Worm (Caenorhabditis elegans) whole organism, L4 larva: ENCODE results near the gene F41C3.2.
"Not testable (repeated sequence)": the region's sequence is repeated elsewhere in the genome, so short reads cannot be mapped to it uniquely, and the experiment has no call there.

Experiments
- F49E8.2 ChIP-seq: sonication (generic microtip); optimal IDR thresholded peaks from 2 replicates; lab custom pipeline; 2016; ENCODE audit warnings: missing compliant biosample characterization, mild to moderate bottlenecking, missing genetic modification characterization, borderline replicate concordance
- T26A8.4 ChIP-seq: fragments of 200-800 bp; sonication (Bioruptor generic); IDR thresholded peaks from 2 replicates; pipeline ENCODE4 v1.3.6; 2022; ENCODE audit warnings: missing genetic modification characterization, missing compliant biosample characterization
- Y105C5A.15 ChIP-seq: fragments of 200-800 bp; sonication (Bioruptor generic); IDR thresholded peaks from 2 replicates; pipeline ENCODE4 v1.3.6; 2022; ENCODE audit warnings: missing genetic modification characterization, missing compliant biosample characterization
- Y5F2A.4 ChIP-seq: fragments of 200-800 bp; sonication (Bioruptor generic); optimal IDR thresholded peaks from 2 replicates; lab custom pipeline; 2018; ENCODE audit warnings: mild to moderate bottlenecking, missing genetic modification characterization, missing compliant biosample characterization
- Y75B8A.6 ChIP-seq: fragments of 200-800 bp; sonication (Bioruptor generic); IDR thresholded peaks from 2 replicates; pipeline ENCODE4 v1.3.6; 2022; ENCODE audit warnings: missing genetic modification reagents, missing genetic modification characterization, missing compliant biosample characterization
- ZK337.2 ChIP-seq: fragments of 200-800 bp; sonication (Bioruptor generic); IDR thresholded peaks from 2 replicates; pipeline ENCODE4 v1.3.6; 2022; ENCODE audit warnings: missing genetic modification reagents, missing genetic modification characterization, missing compliant biosample characterization
- aha-1 ChIP-seq: fragments of 150-350 bp; peaks from one replicate; lab custom pipeline; 2014; ENCODE audit warnings: missing biosample characterization, missing genetic modification characterization
- ceh-20 ChIP-seq: fragments of 200-800 bp; sonication (Bioruptor generic); IDR thresholded peaks from 2 replicates; pipeline ENCODE4 v1.3.6; 2022; ENCODE audit warnings: missing genetic modification reagents, missing genetic modification characterization, missing compliant biosample characterization
- ceh-28 ChIP-seq: fragments of 150-350 bp; optimal IDR thresholded peaks from 2 replicates; lab custom pipeline; 2014; ENCODE audit warnings: missing biosample characterization, missing genetic modification reagents, missing genetic modification characterization
- ces-1 ChIP-seq: fragments of 150-350 bp; sonication (generic microtip); optimal IDR thresholded peaks from 4 replicates; lab custom pipeline; 2014; ENCODE audit warnings: missing biosample characterization, missing genetic modification reagents, missing genetic modification characterization
- daf-16 ChIP-seq, 3 experiments: sonication (generic microtip); optimal IDR thresholded peaks; 2 replicates each; lab custom pipeline; 2016 to 2017; ENCODE audit warnings: missing genetic modification characterization in 3 of 3, missing genetic modification reagents in 3 of 3, mild to moderate bottlenecking in 2 of 3, missing compliant biosample characterization in 2 of 3, missing biosample characterization in 1 of 3, moderate library complexity in 1 of 3
- daf-19 ChIP-seq: fragments of 200-800 bp; sonication (Bioruptor generic); conservative IDR thresholded peaks from 2 replicates; pipeline ENCODE4 v1.3.6; 2022; ENCODE audit warnings: missing genetic modification characterization, missing compliant biosample characterization
- dmd-6 ChIP-seq: fragments of 200-800 bp; sonication (Bioruptor generic); IDR thresholded peaks from 2 replicates; pipeline ENCODE4 v1.3.6; 2022; ENCODE audit warnings: missing genetic modification reagents, missing genetic modification characterization, missing compliant biosample characterization
- dpl-1 ChIP-seq: fragments of 150-350 bp; optimal IDR thresholded peaks from 2 replicates; lab custom pipeline; 2014; ENCODE audit warnings: missing biosample characterization, missing genetic modification reagents, missing genetic modification characterization
- dve-1 ChIP-seq: sonication (generic microtip); optimal IDR thresholded peaks from 2 replicates; lab custom pipeline; 2017; ENCODE audit warnings: antibody characterized with exemption, mild to moderate bottlenecking, missing genetic modification characterization, missing compliant biosample characterization; ENCODE audit not compliant: insufficient read depth
- egl-27 ChIP-seq: sonication (generic microtip); optimal IDR thresholded peaks from 3 replicates; lab custom pipeline; 2017; ENCODE audit warnings: missing biosample characterization, missing genetic modification reagents, missing genetic modification characterization
- fkh-10 ChIP-seq: fragments of 150-350 bp; optimal IDR thresholded peaks from 2 replicates; lab custom pipeline; 2014; ENCODE audit warnings: missing biosample characterization, missing genetic modification reagents, missing genetic modification characterization
- hif-1 ChIP-seq, 2 experiments: sonication (generic microtip); optimal IDR thresholded peaks; 2 replicates each; lab custom pipeline; 2016 to 2017; ENCODE audit warnings: missing compliant biosample characterization in 2 of 2, missing genetic modification characterization in 2 of 2, missing genetic modification reagents in 2 of 2, missing genotype in 2 of 2, mild to moderate bottlenecking in 1 of 2
- hlh-11 ChIP-seq: fragments of 200-800 bp; sonication (Bioruptor generic); optimal IDR thresholded peaks from 2 replicates; lab custom pipeline; 2018; ENCODE audit warnings: mild to moderate bottlenecking, missing genetic modification characterization, missing compliant biosample characterization
- hmg-1.1 ChIP-seq: fragments of 200-800 bp; sonication (Bioruptor generic); IDR thresholded peaks from 2 replicates; pipeline ENCODE4 v1.3.6; 2022; ENCODE audit warnings: missing genetic modification reagents, missing genetic modification characterization, missing compliant biosample characterization
- lin-1 ChIP-seq: fragments of 200-800 bp; sonication (Bioruptor generic); IDR thresholded peaks from 2 replicates; pipeline ENCODE4 v1.3.6; 2022; ENCODE audit warnings: missing genetic modification reagents, missing genetic modification characterization, missing compliant biosample characterization
- lin-13 ChIP-seq: fragments of 150-350 bp; optimal IDR thresholded peaks from 2 replicates; lab custom pipeline; 2014; ENCODE audit warnings: missing biosample characterization, missing genetic modification reagents, missing genetic modification characterization
- lin-29 ChIP-seq: fragments of 200-800 bp; sonication (Bioruptor generic); IDR thresholded peaks from 2 replicates; pipeline ENCODE4 v1.3.6; 2022; ENCODE audit warnings: missing genetic modification reagents, missing genetic modification characterization, missing compliant biosample characterization
- lin-38 ChIP-seq: fragments of 200-800 bp; sonication (Bioruptor generic); IDR thresholded peaks from 2 replicates; pipeline ENCODE4 v1.3.6; 2022; ENCODE audit warnings: missing genetic modification reagents, missing genetic modification characterization, missing compliant biosample characterization
- lir-3 ChIP-seq: sonication (generic microtip); optimal IDR thresholded peaks from 2 replicates; lab custom pipeline; 2016; ENCODE audit warnings: mild to moderate bottlenecking, missing genetic modification characterization, missing compliant biosample characterization
- lsy-2 ChIP-seq, 2 experiments: fragments of 150-350 bp in 1 of 2; sonication (generic microtip) in 1 of 2; optimal IDR thresholded peaks; 2 replicates each; lab custom pipeline; 2014 to 2017; ENCODE audit warnings: missing biosample characterization in 2 of 2, missing genetic modification characterization in 2 of 2
- mep-1 ChIP-seq: fragments of 150-350 bp; sonication (generic microtip); optimal IDR thresholded peaks from 3 replicates; lab custom pipeline; 2014; ENCODE audit warnings: missing biosample characterization, missing genetic modification characterization
- mes-2 ChIP-seq: sonication (generic microtip); optimal IDR thresholded peaks from 2 replicates; lab custom pipeline; 2016; ENCODE audit warnings: missing genotype, mild to moderate bottlenecking, missing genetic modification characterization, missing compliant biosample characterization; ENCODE audit not compliant: poor library complexity, severe bottlenecking
- mxl-3 ChIP-seq: fragments of 200-800 bp; sonication (Bioruptor generic); optimal IDR thresholded peaks from 2 replicates; lab custom pipeline; 2018; ENCODE audit warnings: mild to moderate bottlenecking, missing genetic modification characterization, missing compliant biosample characterization
- nhr-10 ChIP-seq: fragments of 150-350 bp; optimal IDR thresholded peaks from 2 replicates; lab custom pipeline; 2014; ENCODE audit warnings: missing biosample characterization, missing genetic modification characterization
- nhr-11 ChIP-seq: fragments of 150-350 bp; optimal IDR thresholded peaks from 2 replicates; lab custom pipeline; 2014; ENCODE audit warnings: missing biosample characterization, missing genetic modification characterization
- nhr-28 ChIP-seq: fragments of 150-350 bp; optimal IDR thresholded peaks from 2 replicates; lab custom pipeline; 2014; ENCODE audit warnings: missing biosample characterization, missing genetic modification characterization
- nhr-77 ChIP-seq: fragments of 150-350 bp; optimal IDR thresholded peaks from 2 replicates; lab custom pipeline; 2014; ENCODE audit warnings: missing biosample characterization, missing genetic modification characterization
- pha-4 ChIP-seq, 2 experiments: fragments of 150-350 bp in 1 of 2; fragments of 200-800 bp in 1 of 2; sonication (Bioruptor generic) in 1 of 2; IDR thresholded peaks in 1 of 2; optimal IDR thresholded peaks in 1 of 2; 2 replicates each; pipeline versions ENCODE4 v1.3.6 to Lab custom; 2014 to 2022; ENCODE audit warnings: missing genetic modification characterization in 2 of 2, missing genetic modification reagents in 2 of 2, missing biosample characterization in 1 of 2, missing compliant biosample characterization in 1 of 2
- pqm-1 ChIP-seq: sonication (generic microtip); optimal IDR thresholded peaks from 2 replicates; lab custom pipeline; 2017; ENCODE audit warnings: missing biosample characterization, missing genetic modification characterization
- saeg-2 ChIP-seq: fragments of 200-800 bp; sonication (Bioruptor generic); IDR thresholded peaks from 2 replicates; pipeline ENCODE4 v1.3.6; 2022; ENCODE audit warnings: missing genetic modification reagents, missing genetic modification characterization, missing compliant biosample characterization
- sdz-12 ChIP-seq: fragments of 200-800 bp; sonication (Bioruptor generic); optimal IDR thresholded peaks from 2 replicates; lab custom pipeline; 2018; ENCODE audit warnings: mild to moderate bottlenecking, missing genetic modification characterization, missing compliant biosample characterization
- set-16 ChIP-seq: fragments of 200-800 bp; sonication (Bioruptor generic); IDR thresholded peaks from 2 replicates; pipeline ENCODE4 v1.3.6; 2022; ENCODE audit warnings: missing genetic modification reagents, missing genetic modification characterization, missing compliant biosample characterization
- snpc-4 ChIP-seq: fragments of 150-350 bp; optimal IDR thresholded peaks from 2 replicates; lab custom pipeline; 2014; ENCODE audit warnings: missing biosample characterization, missing genetic modification characterization
- spr-1 ChIP-seq: sonication (generic microtip); optimal IDR thresholded peaks from 2 replicates; lab custom pipeline; 2016; ENCODE audit warnings: mild to moderate bottlenecking, missing genetic modification characterization, missing compliant biosample characterization
- tag-97 ChIP-seq: fragments of 200-800 bp; sonication (Bioruptor generic); IDR thresholded peaks from 2 replicates; pipeline ENCODE4 v1.3.6; 2022; ENCODE audit warnings: missing genetic modification characterization, missing compliant biosample characterization
- unc-130 ChIP-seq: sonication (generic microtip); optimal IDR thresholded peaks from 2 replicates; lab custom pipeline; 2016; ENCODE audit warnings: missing genetic modification reagents, missing genetic modification characterization, missing compliant biosample characterization
- unc-39 ChIP-seq: sonication (generic microtip); optimal IDR thresholded peaks from 2 replicates; lab custom pipeline; 2017; ENCODE audit warnings: missing biosample characterization, missing genetic modification characterization

Gene F41C3.2

DNA sequence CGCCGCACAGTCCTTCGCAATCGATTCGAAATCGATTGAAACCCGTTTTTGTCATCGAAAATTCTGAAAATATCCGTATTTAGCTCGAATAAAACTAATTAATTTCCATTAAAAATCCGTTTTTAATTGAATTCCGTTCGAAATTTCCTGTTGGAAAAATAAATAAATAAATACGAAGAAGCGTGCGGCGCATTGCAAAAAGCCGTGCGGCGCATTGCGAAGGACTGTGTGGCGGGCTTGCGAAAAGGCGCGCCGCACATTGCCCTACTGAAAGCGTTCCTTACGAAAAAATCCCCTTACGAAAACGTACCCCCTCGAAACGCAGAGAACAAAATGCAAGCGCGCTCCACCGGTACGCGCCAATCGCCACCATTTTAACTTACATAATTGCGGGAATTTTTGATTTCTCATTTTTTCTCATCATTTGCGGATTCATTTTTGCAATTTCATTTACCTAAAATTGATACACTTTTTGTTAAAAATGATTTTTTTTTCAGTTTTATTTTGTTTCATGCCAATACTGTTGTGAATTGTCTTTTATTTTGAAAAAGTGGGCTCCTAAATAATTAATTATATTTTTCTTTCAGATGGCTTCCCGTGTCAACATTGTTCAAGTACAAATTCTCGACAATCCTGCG, 48.2 kb upstream of the F41C3.2 start, which contains the start of gene unc-85 (continued):
- TF ChIP-seq lin-1 (GFP tag; lab: Robert Waterston, UW) (peak; percentile 88), nhr-77 (tag; lab: Kevin White, UChicago) (peak; percentile 23), lin-29 (peak; percentile 65; the same call in 1 of the 2 replicates), F49E8.2 (tag; lab: Kevin White, UChicago) (peak; percentile 60), ceh-20 (GFP tag; lab: Robert Waterston, UW) (peak; percentile 90), Y75B8A.6 (GFP tag; lab: Robert Waterston, UW) (peak; percentile 89), pha-4 (GFP tag; IDR thresholded peaks at IDR 0.05; lab: Robert Waterston, UW) (peak; percentile 90), set-16 (peak; percentile 79), ceh-28 (peak; percentile 2), hif-1 (tag; optimal IDR thresholded peaks at IDR 0.05; lab: Kevin White, UChicago) (peak in 1 of 2 experiments; percentile 61)
- TF ChIP-seq pha-4 (tag; optimal IDR thresholded peaks at IDR 0.05; lab: Kevin White, UChicago) = not testable (repeated sequence)

DNA sequence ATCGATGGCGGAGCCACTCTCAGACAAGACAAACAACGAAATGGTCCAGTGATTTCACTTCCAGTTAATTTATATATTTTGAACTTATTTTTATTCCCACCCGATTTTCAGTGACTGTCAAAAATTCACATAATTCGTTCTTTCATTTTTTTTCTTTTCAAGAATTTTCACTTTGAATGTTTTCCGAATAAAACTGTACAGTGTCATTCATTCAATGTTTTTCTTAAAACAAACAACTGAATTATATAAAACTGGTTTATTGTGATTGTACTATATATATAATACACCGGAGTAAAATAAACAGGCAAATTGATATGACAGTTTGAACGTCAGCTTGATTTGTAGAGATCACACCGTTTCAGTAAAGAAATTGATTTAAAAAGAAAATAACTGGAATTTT, 46.8 kb upstream of the F41C3.2 start:
- TF ChIP-seq hlh-11 (tag; lab: Kevin White, UChicago) = no peak
- peak; percentile 7 for TF ChIP-seq mep-1 (tag; lab: Kevin White, UChicago)
- TF ChIP-seq dve-1 (tag; lab: Kevin White, UChicago) = no peak
- no peak for TF ChIP-seq saeg-2 (GFP tag; lab: Robert Waterston, UW)
- TF ChIP-seq spr-1 (tag; lab: Kevin White, UChicago) = no peak
- no peak for TF ChIP-seq lsy-2 (tag; optimal IDR thresholded peaks at IDR 0.05; lab: Kevin White, UChicago)
- TF ChIP-seq daf-19 (GFP tag; lab: Robert Waterston, UW) = no peak
- TF ChIP-seq Y5F2A.4 (GFP tag; lab: Kevin White, UChicago) = no peak
- peak; percentile 7 for TF ChIP-seq unc-130 (GFP tag; lab: Kevin White, UChicago)
- no peak for TF ChIP-seq fkh-10 (GFP tag; lab: Kevin White, UChicago)
- TF ChIP-seq unc-39 (tag; lab: Kevin White, UChicago) = no peak
- peak; percentile 61 for TF ChIP-seq lin-38 (GFP tag; lab: Robert Waterston, UW)
- TF ChIP-seq ces-1 = no peak
- TF ChIP-seq egl-27 (tag; lab: Kevin White, UChicago) = no peak
- no peak for TF ChIP-seq dpl-1 (GFP tag; lab: Kevin White, UChicago)
- no peak for TF ChIP-seq lir-3
- no peak for TF ChIP-seq mxl-3 (GFP tag; lab: Kevin White, UChicago)
- no peak for TF ChIP-seq snpc-4 (tag; lab: Kevin White, UChicago)
- no peak for TF ChIP-seq ZK337.2 (GFP tag; lab: Robert Waterston, UW)
- TF ChIP-seq set-16 = no peak
- peak; percentile 9 for TF ChIP-seq F49E8.2 (tag; lab: Kevin White, UChicago)
- no peak for TF ChIP-seq Y105C5A.15 (GFP tag; lab: Robert Waterston, UW)
- TF ChIP-seq lin-1 (GFP tag; lab: Robert Waterston, UW) = no peak
- TF ChIP-seq, all 104 proteins: peak for 4

DNA sequence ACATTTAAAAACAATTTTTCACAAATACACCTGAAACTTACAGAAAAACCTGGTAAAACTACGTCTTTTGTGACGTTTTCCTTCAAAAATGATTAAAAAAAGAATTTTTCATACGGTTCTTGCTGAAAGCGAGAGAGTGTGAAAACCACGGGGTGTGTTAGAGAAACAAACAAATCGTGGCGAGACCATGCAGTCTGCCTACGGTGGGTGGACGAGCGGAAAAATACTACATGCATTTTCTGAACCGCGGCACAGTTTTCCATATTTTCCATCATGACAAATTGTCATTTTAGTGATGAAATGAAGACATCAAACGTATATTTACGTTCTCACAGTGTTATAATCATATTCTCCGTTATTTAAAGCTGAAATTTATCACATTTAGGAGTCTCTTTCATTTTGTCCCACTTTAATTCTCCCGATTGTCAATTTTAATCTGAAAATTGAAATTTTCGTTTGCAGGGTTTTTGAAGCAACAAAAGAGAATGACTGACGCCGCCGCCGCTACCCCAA, 43.4 kb upstream of the F41C3.2 start, which contains the start of the genes F10G7.9 and tsn-1:
TSS of gene F10G7.9 (minus strand) at position 127 of the 513 bp plus-strand sequence.
TSS of gene tsn-1 (plus strand) at position 463 of the 513 bp plus-strand sequence.
- peak; percentile 5 for TF ChIP-seq fkh-10 (GFP tag; lab: Kevin White, UChicago)
- TF ChIP-seq daf-16 (GFP tag; optimal IDR thresholded peaks at IDR 0.05; lab: Kevin White, UChicago) = no peak
- peak; percentile 21 for TF ChIP-seq daf-16 (tag; optimal IDR thresholded peaks at IDR 0.05; lab: Kevin White, UChicago)
- TF ChIP-seq dmd-6 (GFP tag; lab: Robert Waterston, UW) = peak; percentile 57
- TF ChIP-seq T26A8.4 (GFP tag; lab: Robert Waterston, UW) = peak; percentile 58; the same call in 1 of the 2 replicates
- peak in 1 of 2 experiments; percentile 11 for TF ChIP-seq hif-1 (tag; optimal IDR thresholded peaks at IDR 0.05; lab: Kevin White, UChicago)
- TF ChIP-seq nhr-28 (tag; lab: Kevin White, UChicago) = peak; percentile 47
- peak; percentile 75 for TF ChIP-seq lin-38 (GFP tag; lab: Robert Waterston, UW)
- no peak for TF ChIP-seq sdz-12
- peak; percentile 57; the same call in 1 of the 2 replicates for TF ChIP-seq hmg-1.1
- peak; percentile 21 for TF ChIP-seq F49E8.2 (tag; lab: Kevin White, UChicago)
- peak; percentile 83 for TF ChIP-seq mes-2 (tag; lab: Kevin White, UChicago)
- TF ChIP-seq nhr-11 (tag; lab: Kevin White, UChicago) = peak; percentile 5
- peak; percentile 59 for TF ChIP-seq dve-1 (tag; lab: Kevin White, UChicago)
- TF ChIP-seq lin-13 (GFP tag; lab: Kevin White, UChicago) = peak; percentile 75
- TF ChIP-seq pqm-1 (tag; lab: Kevin White, UChicago) = peak; percentile 51
- TF ChIP-seq nhr-10 = no peak
- no peak for TF ChIP-seq pha-4 (GFP tag; IDR thresholded peaks at IDR 0.05; lab: Robert Waterston, UW)
- peak; percentile 23 for TF ChIP-seq pha-4 (tag; optimal IDR thresholded peaks at IDR 0.05; lab: Kevin White, UChicago)
- peak; percentile 87 for TF ChIP-seq aha-1 (tag; lab: Kevin White, UChicago)
- TF ChIP-seq mxl-3 (GFP tag; lab: Kevin White, UChicago) = peak; percentile 36
- TF ChIP-seq tag-97 = no peak
